Fruit fly (Drosophila melanogaster): ENCODE results near the gene CG10616.
A peak's percentile ranks its signal among the peaks of the same experiment; 100 is the strongest.

Gene CG10616

DNA sequence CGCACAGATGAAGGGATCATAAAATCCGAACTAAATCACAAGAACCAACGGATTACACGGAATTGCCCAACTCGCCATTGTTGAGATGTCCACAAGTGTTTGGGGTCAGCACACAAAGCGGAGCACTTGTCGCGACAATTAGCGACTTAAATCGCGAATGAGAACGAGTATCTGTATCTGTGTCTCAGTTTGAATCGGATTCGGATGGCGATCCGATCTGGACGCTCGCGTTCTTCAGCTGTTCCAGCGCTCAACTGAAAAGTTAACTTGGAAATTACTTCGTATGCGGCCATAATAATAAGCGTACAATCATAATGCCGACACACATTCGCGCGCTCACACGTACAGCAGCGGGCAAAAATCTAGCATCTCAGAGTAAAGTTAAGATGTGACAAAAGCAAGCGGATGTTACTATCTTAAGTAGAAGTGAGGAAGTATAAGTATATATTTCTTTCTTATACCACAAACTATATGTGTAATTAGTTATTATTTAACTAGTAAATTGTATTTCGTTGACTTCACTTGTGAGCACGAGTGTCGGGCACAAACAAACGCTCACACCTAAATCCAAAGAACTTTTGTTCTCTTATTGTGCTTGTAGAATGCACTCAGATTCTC, 19.0 kb downstream of the CG10616 start, which contains the start of gene CG10660:
TSS of gene CG10660 (minus strand) at position 259 of the 618 bp plus-strand sequence.
- TF ChIP-seq CG6276 (GFP tag; optimal IDR thresholded peaks at IDR 0.05) = peak; percentile 94
- peak; percentile 88 for TF ChIP-seq CG16779 (tag; optimal IDR thresholded peaks at IDR 0.05)
- TF ChIP-seq Sox102F (GFP tag; optimal IDR thresholded peaks at IDR 0.05) = peak; percentile 91
- peak; percentile 97 for TF ChIP-seq CG6163 (GFP tag; IDR thresholded peaks at IDR 0.05)
- TF ChIP-seq fkh (GFP tag; optimal IDR thresholded peaks at IDR 0.05) = peak; percentile 61
- TF ChIP-seq Hr4 (GFP tag; optimal IDR thresholded peaks at IDR 0.05) = peak; percentile 94
- peak; percentile 77 for TF ChIP-seq CG6854 (GFP tag; optimal IDR thresholded peaks at IDR 0.05)
- peak; percentile 84 for TF ChIP-seq CG4318 (GFP tag; optimal IDR thresholded peaks at IDR 0.05)
- TF ChIP-seq Lpt (GFP tag; optimal IDR thresholded peaks at IDR 0.05) = peak; percentile 91
- peak; percentile 93 for TF ChIP-seq achi (GFP tag; optimal IDR thresholded peaks at IDR 0.05)
- peak; percentile 91 for TF ChIP-seq topi (GFP tag; optimal IDR thresholded peaks at IDR 0.05)
- peak; percentile 80 for TF ChIP-seq CG11902 (GFP tag; optimal IDR thresholded peaks at IDR 0.05)
- TF ChIP-seq CG9139 (GFP tag; optimal IDR thresholded peaks at IDR 0.05) = peak; percentile 64
- peak; percentile 93 for TF ChIP-seq CG6792 (GFP tag; optimal IDR thresholded peaks at IDR 0.05)
- peak; percentile 88 for TF ChIP-seq cyc (GFP tag; optimal IDR thresholded peaks at IDR 0.05)
- peak; percentile 82 for TF ChIP-seq CG7368 (GFP tag; optimal IDR thresholded peaks at IDR 0.05)
- TF ChIP-seq pdm3 (GFP tag; optimal IDR thresholded peaks at IDR 0.05) = peak; percentile 94
- TF ChIP-seq CG10669 (GFP tag; optimal IDR thresholded peaks at IDR 0.05) = peak; percentile 86
- peak; percentile 96 for TF ChIP-seq CG8119 (GFP tag; IDR thresholded peaks at IDR 0.05)
- peak; percentile 98 for TF ChIP-seq eg (GFP tag; IDR thresholded peaks at IDR 0.05)
- TF ChIP-seq Sox15 (GFP tag; optimal IDR thresholded peaks at IDR 0.05) = peak; percentile 80
- peak; percentile 93 for TF ChIP-seq acj6 (GFP tag; optimal IDR thresholded peaks at IDR 0.05)
- TF ChIP-seq Ets96B (tag; optimal IDR thresholded peaks at IDR 0.05) = peak; percentile 92
- TF ChIP-seq svp (GFP tag) = peak; percentile 95
- peak; percentile 79 to 86 for TF ChIP-seq salr (GFP tag; optimal IDR thresholded peaks at IDR 0.05)
- peak; percentile 67 to 78 for TF ChIP-seq ss (GFP tag; optimal IDR thresholded peaks at IDR 0.05)
- TF ChIP-seq dac (GFP tag; optimal IDR thresholded peaks at IDR 0.05) = peak; percentile 78
- TF ChIP-seq CG15336 (GFP tag; IDR thresholded peaks at IDR 0.05) = peak; percentile 97
- TF ChIP-seq CG32006 (GFP tag; optimal IDR thresholded peaks at IDR 0.05) = peak; percentile 95
- TF ChIP-seq net (GFP tag; optimal IDR thresholded peaks at IDR 0.05) = peak; percentile 94
- peak; percentile 91 for TF ChIP-seq CG10631 (GFP tag; optimal IDR thresholded peaks at IDR 0.05)
- no peak for TF ChIP-seq Hr38 (GFP tag; optimal IDR thresholded peaks at IDR 0.05)
- TF ChIP-seq Met (GFP tag; optimal IDR thresholded peaks at IDR 0.05) = peak; percentile 93
- peak; percentile 88 for TF ChIP-seq CG1621 (tag; optimal IDR thresholded peaks at IDR 0.05)
- TF ChIP-seq OdsH (GFP tag; optimal IDR thresholded peaks at IDR 0.05) = peak; percentile 95
- TF ChIP-seq vri (GFP tag; optimal IDR thresholded peaks at IDR 0.05) = peak; percentile 91
- TF ChIP-seq Smox (GFP tag; optimal IDR thresholded peaks at IDR 0.05) = peak; percentile 90
- TF ChIP-seq Hr39 (GFP tag; optimal IDR thresholded peaks at IDR 0.05) = peak; percentile 85
- peak; percentile 65 for TF ChIP-seq Blimp-1 (GFP tag; optimal IDR thresholded peaks at IDR 0.05)
- peak; percentile 75 for TF ChIP-seq CG6808 (GFP tag; optimal IDR thresholded peaks at IDR 0.05)
- TF ChIP-seq Sox14 (GFP tag; optimal IDR thresholded peaks at IDR 0.05) = peak; percentile 93
- TF ChIP-seq fd85E (GFP tag; optimal IDR thresholded peaks at IDR 0.05) = peak; percentile 66
- peak; percentile 92 for TF ChIP-seq lz (GFP tag; optimal IDR thresholded peaks at IDR 0.05)
- TF ChIP-seq Eip93F (GFP tag; optimal IDR thresholded peaks at IDR 0.05) = peak; percentile 66
- peak; percentile 72 for TF ChIP-seq CG3032 (tag; optimal IDR thresholded peaks at IDR 0.05)
- TF ChIP-seq CG31627 (GFP tag; optimal IDR thresholded peaks at IDR 0.05) = peak; percentile 88
- TF ChIP-seq CG8319 (GFP tag; optimal IDR thresholded peaks at IDR 0.05) = peak; percentile 72
- TF ChIP-seq CG11294 (GFP tag; IDR thresholded peaks at IDR 0.05) = peak; percentile 90
- peak; percentile 94 for TF ChIP-seq CG3919 (GFP tag; optimal IDR thresholded peaks at IDR 0.05)
- peak; percentile 97 for TF ChIP-seq Eip78C (GFP tag)
- peak; percentile 87 for TF ChIP-seq CG11762 (GFP tag; optimal IDR thresholded peaks at IDR 0.05; ENCODE audit: insufficient read depth)

Data from whole organism, prepupa.